Fruit fly (Drosophila melanogaster) whole organism, embryonic: ENCODE measurements around the gene clumsy.

Experiments used
- CG11093 ChIP-seq: fragments of 200-800 bp; sonication (Bioruptor generic); IDR thresholded peaks from 3 replicates; pipeline ENCODE4 v1.3.6; 2022; ENCODE audit warnings: missing biosample characterization, missing genetic modification characterization
- CG11398 ChIP-seq: fragments of 200-800 bp; sonication (Bioruptor generic); optimal IDR thresholded peaks from 2 replicates; lab custom pipeline; 2016; ENCODE audit warnings: missing biosample characterization, missing genetic modification characterization
- CG11504 ChIP-seq: fragments of 200-800 bp; sonication (Bioruptor generic); optimal IDR thresholded peaks from 3 replicates; lab custom pipeline; 2019; ENCODE audit warnings: missing biosample characterization, mild to moderate bottlenecking, missing genetic modification characterization, moderate library complexity
- CG12219 ChIP-seq: fragments of 200-800 bp; sonication (Bioruptor generic); optimal IDR thresholded peaks from 3 replicates; lab custom pipeline; 2018; ENCODE audit warnings: missing biosample characterization, mild to moderate bottlenecking, missing genetic modification characterization
- CG12236 ChIP-seq: fragments of 200-800 bp; sonication (Bioruptor generic); optimal IDR thresholded peaks from 2 replicates; lab custom pipeline; 2016; ENCODE audit warnings: missing biosample characterization, missing genetic modification characterization
- CG1233 ChIP-seq: fragments of 200-800 bp; sonication (Bioruptor generic); optimal IDR thresholded peaks from 4 replicates; lab custom pipeline; 2018; ENCODE audit warnings: missing biosample characterization, mild to moderate bottlenecking, missing genetic modification characterization
- CG12659 ChIP-seq: fragments of 200-800 bp; sonication (Bioruptor generic); optimal IDR thresholded peaks from 3 replicates; lab custom pipeline; 2017; ENCODE audit warnings: mild to moderate bottlenecking, missing biosample characterization, missing genetic modification reagents, missing genetic modification characterization
- CG13296 ChIP-seq: fragments of 200-800 bp; sonication (Bioruptor generic); optimal IDR thresholded peaks from 3 replicates; lab custom pipeline; 2018; ENCODE audit warnings: missing biosample characterization, mild to moderate bottlenecking, missing genetic modification characterization
- CG13624 ChIP-seq: fragments of 200-800 bp; sonication (Bioruptor generic); optimal IDR thresholded peaks from 2 replicates; lab custom pipeline; 2016; ENCODE audit warnings: missing biosample characterization, missing genetic modification characterization
- CG16815 ChIP-seq: fragments of 200-800 bp; sonication (Bioruptor generic); optimal IDR thresholded peaks from 3 replicates; lab custom pipeline; 2017; ENCODE audit warnings: missing biosample characterization, mild to moderate bottlenecking, missing genetic modification characterization
- CG30431 ChIP-seq: fragments of 200-800 bp; sonication (Bioruptor generic); optimal IDR thresholded peaks from 2 replicates; lab custom pipeline; 2017; ENCODE audit warnings: missing biosample characterization, missing genetic modification characterization
- CG3065 ChIP-seq: fragments of 200-800 bp; sonication (Bioruptor generic); optimal IDR thresholded peaks from 2 replicates; lab custom pipeline; 2016; ENCODE audit warnings: missing biosample characterization, missing genetic modification characterization
- CG31441 ChIP-seq: fragments of 200-800 bp; sonication (Bioruptor generic); IDR thresholded peaks from 2 replicates; pipeline ENCODE4 v1.3.6; 2022; ENCODE audit warnings: missing biosample characterization, missing genetic modification characterization
- CG3838 ChIP-seq: fragments of 200-800 bp; sonication (Bioruptor generic); optimal IDR thresholded peaks from 3 replicates; lab custom pipeline; 2016; ENCODE audit warnings: missing biosample characterization, missing genetic modification characterization
- CG4360 ChIP-seq: fragments of 200-800 bp; sonication (Bioruptor generic); IDR thresholded peaks from 2 replicates; pipeline ENCODE4 v1.3.6; 2022; ENCODE audit warnings: missing biosample characterization, missing genetic modification characterization
- CG6854 ChIP-seq: fragments of 200-800 bp; sonication (Bioruptor generic); optimal IDR thresholded peaks from 3 replicates; lab custom pipeline; 2017; ENCODE audit warnings: missing biosample characterization, mild to moderate bottlenecking, missing genetic modification characterization
- CG7556 ChIP-seq: fragments of 200-800 bp; sonication (Bioruptor generic); optimal IDR thresholded peaks from 2 replicates; lab custom pipeline; 2017; ENCODE audit warnings: missing biosample characterization, mild to moderate bottlenecking, missing genetic modification characterization
- CG9727 ChIP-seq: fragments of 200-800 bp; sonication (Bioruptor generic); optimal IDR thresholded peaks from 3 replicates; lab custom pipeline; 2017; ENCODE audit warnings: missing biosample characterization, mild to moderate bottlenecking, missing genetic modification characterization
- E2f1 ChIP-seq: fragments of 200-800 bp; sonication (Bioruptor generic); IDR thresholded peaks from 2 replicates; pipeline ENCODE4 v1.3.6; 2022; ENCODE audit warnings: missing biosample characterization, missing genetic modification characterization
- HLH4C ChIP-seq: fragments of 200-800 bp; sonication (Bioruptor generic); IDR thresholded peaks from 3 replicates; pipeline ENCODE4 v1.3.6; 2022; ENCODE audit warnings: missing biosample characterization, missing genetic modification characterization; ENCODE audit not compliant: partially characterized antibody
- Lhr ChIP-seq: fragments of 200-800 bp; sonication (Bioruptor generic); optimal IDR thresholded peaks from 3 replicates; lab custom pipeline; 2017; ENCODE audit warnings: mild to moderate bottlenecking, missing biosample characterization, missing genetic modification reagents, missing genetic modification characterization
- Mrtf ChIP-seq: fragments of 200-800 bp; sonication (Bioruptor generic); IDR thresholded peaks from 3 replicates; pipeline ENCODE4 v1.3.6; 2022; ENCODE audit warnings: missing biosample characterization, missing genetic modification characterization
- Oaz ChIP-seq: fragments of 200-800 bp; sonication (Bioruptor generic); IDR thresholded peaks from 2 replicates; pipeline ENCODE4 v1.3.6; 2022; ENCODE audit warnings: missing biosample characterization, missing genetic modification characterization
- Sox102F ChIP-seq: fragments of 200-800 bp; sonication (Bioruptor generic); optimal IDR thresholded peaks from 2 replicates; lab custom pipeline; 2018; ENCODE audit warnings: missing biosample characterization, mild to moderate bottlenecking, missing genetic modification characterization, moderate library complexity
- YL-1 ChIP-seq: fragments of 200-800 bp; sonication (Bioruptor generic); optimal IDR thresholded peaks from 3 replicates; lab custom pipeline; 2017; ENCODE audit warnings: missing biosample characterization, mild to moderate bottlenecking, missing genetic modification characterization
- bab2 ChIP-seq: fragments of 200-800 bp; sonication (Bioruptor generic); optimal IDR thresholded peaks from 2 replicates; lab custom pipeline; 2016; ENCODE audit warnings: missing biosample characterization, missing genetic modification characterization
- cas ChIP-seq: fragments of 200-800 bp; sonication (Bioruptor generic); IDR thresholded peaks from 2 replicates; pipeline ENCODE4 v1.3.6; 2022; ENCODE audit warnings: missing biosample characterization, missing genetic modification characterization
- ci ChIP-seq: fragments of 200-800 bp; sonication (Bioruptor generic); IDR thresholded peaks from 3 replicates; pipeline ENCODE4 v1.3.6; 2022; ENCODE audit warnings: missing biosample characterization, missing genetic modification characterization
- corto ChIP-seq: fragments of 200-800 bp; sonication (Bioruptor generic); optimal IDR thresholded peaks from 2 replicates; lab custom pipeline; 2016; ENCODE audit warnings: missing biosample characterization, mild to moderate bottlenecking, missing genetic modification characterization, moderate library complexity
- crc ChIP-seq: fragments of 200-800 bp; sonication (Bioruptor generic); optimal IDR thresholded peaks from 2 replicates; lab custom pipeline; 2016; ENCODE audit warnings: missing biosample characterization, missing genetic modification characterization
- croc ChIP-seq: fragments of 200-800 bp; sonication (Bioruptor generic); conservative IDR thresholded peaks from 3 replicates; pipeline ENCODE4 v1.3.6; 2022; ENCODE audit warnings: missing biosample characterization, missing genetic modification characterization
- crol ChIP-seq: fragments of 200-800 bp; sonication (Bioruptor generic); IDR thresholded peaks from 2 replicates; pipeline ENCODE4 v1.3.6; 2022; ENCODE audit warnings: missing biosample characterization, missing genetic modification characterization
- dan ChIP-seq: fragments of 200-800 bp; sonication (Bioruptor generic); IDR thresholded peaks from 2 replicates; pipeline ENCODE4 v1.3.6; 2022; ENCODE audit warnings: missing biosample characterization, missing genetic modification characterization
- fd96Cb ChIP-seq: fragments of 200-800 bp; sonication (Bioruptor generic); optimal IDR thresholded peaks from 2 replicates; lab custom pipeline; 2018; ENCODE audit warnings: missing biosample characterization, mild to moderate bottlenecking, missing genetic modification characterization, moderate library complexity
- ftz-f1 ChIP-seq: fragments of 200-800 bp; sonication (Bioruptor generic); optimal IDR thresholded peaks from 2 replicates; lab custom pipeline; 2016; ENCODE audit warnings: missing biosample characterization, missing genetic modification characterization
- gem ChIP-seq: fragments of 200-800 bp; sonication (Bioruptor generic); optimal IDR thresholded peaks from 2 replicates; lab custom pipeline; 2019; ENCODE audit warnings: missing biosample characterization, mild to moderate bottlenecking, missing genetic modification characterization, moderate library complexity
- hth ChIP-seq: fragments of >200 bp; optimal IDR thresholded peaks from 2 replicates; lab custom pipeline; 2017; ENCODE audit warnings: inconsistent platforms
- lilli ChIP-seq: fragments of 200-800 bp; sonication (Bioruptor generic); optimal IDR thresholded peaks from 3 replicates; lab custom pipeline; 2016; ENCODE audit warnings: missing biosample characterization, missing genetic modification characterization
- nerfin-2 ChIP-seq: fragments of 200-800 bp; sonication (Bioruptor generic); IDR thresholded peaks from 2 replicates; pipeline ENCODE4 v1.3.6; 2022; ENCODE audit warnings: missing biosample characterization, missing genetic modification characterization; ENCODE audit not compliant: partially characterized antibody
- peb ChIP-seq: fragments of 200-800 bp; sonication (Bioruptor generic); IDR thresholded peaks from 2 replicates; pipeline ENCODE4 v1.3.6; 2022; ENCODE audit warnings: missing biosample characterization, missing genetic modification characterization
- pnt ChIP-seq: fragments of 200-800 bp; sonication (Bioruptor generic); optimal IDR thresholded peaks from 3 replicates; lab custom pipeline; 2016; ENCODE audit warnings: missing biosample characterization, missing genetic modification characterization
- pzg ChIP-seq: fragments of 200-800 bp; sonication (Bioruptor generic); optimal IDR thresholded peaks from 3 replicates; lab custom pipeline; 2018; ENCODE audit warnings: missing biosample characterization, mild to moderate bottlenecking, missing genetic modification characterization, moderate library complexity
- rib ChIP-seq: fragments of 200-800 bp; sonication (Bioruptor generic); IDR thresholded peaks from 2 replicates; pipeline ENCODE4 v1.3.6; 2022; ENCODE audit warnings: missing biosample characterization, missing genetic modification characterization
- row ChIP-seq: fragments of 200-800 bp; sonication (Bioruptor generic); IDR thresholded peaks from 3 replicates; pipeline ENCODE4 v1.3.6; 2022; ENCODE audit warnings: missing biosample characterization, missing genetic modification characterization
- sc ChIP-seq, 3 experiments: fragments of >200 bp in 2 of 3; fragments of 200-800 bp in 1 of 3; sonication (Bioruptor generic) in 1 of 3; optimal IDR thresholded peaks; 2 replicates in 2 of 3; 3 replicates in 1 of 3; lab custom pipeline; 2017; ENCODE audit warnings: mild to moderate bottlenecking in 1 of 3, missing biosample characterization in 1 of 3, missing genetic modification characterization in 1 of 3, missing genetic modification reagents in 1 of 3
- sqz ChIP-seq: fragments of 200-800 bp; sonication (Bioruptor generic); optimal IDR thresholded peaks from 3 replicates; lab custom pipeline; 2018; ENCODE audit warnings: missing biosample characterization, mild to moderate bottlenecking, missing genetic modification characterization
- ssp ChIP-seq: fragments of 200-800 bp; sonication (Bioruptor generic); IDR thresholded peaks from 2 replicates; pipeline ENCODE4 v1.3.6; 2022; ENCODE audit warnings: missing biosample characterization, missing genetic modification characterization
- tna ChIP-seq: fragments of 200-800 bp; sonication (Bioruptor generic); IDR thresholded peaks from 2 replicates; pipeline ENCODE4 v1.3.6; 2022; ENCODE audit warnings: missing biosample characterization, missing genetic modification characterization; ENCODE audit not compliant: partially characterized antibody
- usp ChIP-seq: fragments of >200 bp; optimal IDR thresholded peaks from 2 replicates; lab custom pipeline; 2017; ENCODE audit warnings: missing biosample characterization, missing genetic modification characterization
- vvl ChIP-seq: fragments of 200-800 bp; sonication (Bioruptor generic); IDR thresholded peaks from 2 replicates; pipeline ENCODE4 v1.3.6; 2022; ENCODE audit warnings: missing biosample characterization, missing genetic modification characterization
- zen ChIP-seq: fragments of 200-800 bp; sonication (Bioruptor generic); optimal IDR thresholded peaks from 3 replicates; lab custom pipeline; 2018; ENCODE audit warnings: missing biosample characterization, mild to moderate bottlenecking, missing genetic modification characterization, moderate library complexity
- zfh2 ChIP-seq: fragments of 200-800 bp; sonication (Bioruptor generic); optimal IDR thresholded peaks from 2 replicates; lab custom pipeline; 2016; ENCODE audit warnings: missing biosample characterization, missing genetic modification characterization

The clumsy gene

DNA sequence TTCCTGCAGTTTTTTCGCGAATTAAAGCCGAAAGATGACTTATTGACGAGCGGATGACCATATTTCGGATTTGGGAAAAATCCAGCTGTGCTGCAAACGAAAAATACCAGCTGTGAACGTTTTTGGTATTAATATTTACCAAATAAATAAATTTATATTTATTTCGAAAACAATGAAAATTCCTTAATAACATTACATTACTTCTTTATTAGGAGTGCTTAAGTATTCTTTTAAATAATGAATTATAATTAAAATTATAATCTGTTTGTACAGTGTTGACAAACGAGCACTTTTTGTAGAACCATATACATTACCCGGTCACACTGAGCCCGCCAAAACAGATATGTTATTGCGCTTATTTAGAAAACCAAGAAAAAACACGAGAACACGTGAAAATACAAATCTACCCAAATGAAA lies 26.7 kb upstream of the clumsy start, which contains the start of the genes bur and Mcm10:
bur (minus strand) TSS at position 69 of the 417 bp plus-strand sequence.
Mcm10 (plus strand) TSS at position 319 of the 417 bp plus-strand sequence.
- no peak for TF ChIP-seq ci (GFP tag; lab: Robert Waterston, UW)
- no peak for TF ChIP-seq croc (GFP tag; lab: Robert Waterston, UW)
- TF ChIP-seq CG30431 (GFP tag; lab: Kevin White, UChicago) = no peak
- TF ChIP-seq ssp (GFP tag; lab: Robert Waterston, UW) = no peak
- no peak for TF ChIP-seq cas (GFP tag; lab: Robert Waterston, UW)
- no peak for TF ChIP-seq pnt (GFP tag; lab: Kevin White, UChicago)
- no peak for TF ChIP-seq HLH4C (GFP tag; lab: Robert Waterston, UW)
- TF ChIP-seq hth = no peak
- no peak for TF ChIP-seq CG16815
- TF ChIP-seq pzg (GFP tag; lab: Kevin White, UChicago) = peak; percentile 59
- no peak for TF ChIP-seq vvl
- no peak for TF ChIP-seq CG11504 (tag; lab: Kevin White, UChicago)
- TF ChIP-seq YL-1 = peak; percentile 26
- peak; percentile 65 for TF ChIP-seq CG12659 (GFP tag; lab: Kevin White, UChicago)
- TF ChIP-seq CG11398 (GFP tag; lab: Kevin White, UChicago) = no peak
- TF ChIP-seq zfh2 = no peak
- TF ChIP-seq crol (GFP tag; lab: Robert Waterston, UW) = no peak
- TF ChIP-seq CG12236 (GFP tag; lab: Kevin White, UChicago) = no peak
- no peak for TF ChIP-seq sqz
- TF ChIP-seq CG11093 (GFP tag; lab: Robert Waterston, UW) = no peak
- TF ChIP-seq gem (tag; lab: Kevin White, UChicago) = no peak
- no peak for TF ChIP-seq nerfin-2 (GFP tag; lab: Robert Waterston, UW)
- TF ChIP-seq usp = no peak
- TF ChIP-seq CG9727 = no peak
- TF ChIP-seq CG4360 = no peak
- no peak for TF ChIP-seq sc (optimal IDR thresholded peaks at IDR 0.05; lab: Kevin White, UChicago)
- no peak for TF ChIP-seq sc (GFP tag; optimal IDR thresholded peaks at IDR 0.05; lab: Kevin White, UChicago)
- TF ChIP-seq CG3065 (GFP tag; lab: Kevin White, UChicago) = no peak
- no peak for TF ChIP-seq CG12219 (GFP tag; lab: Kevin White, UChicago)
- TF ChIP-seq CG7556 (GFP tag; lab: Kevin White, UChicago) = no peak
- no peak for TF ChIP-seq fd96Cb
- no peak for TF ChIP-seq CG13296 (GFP tag; lab: Kevin White, UChicago)
- TF ChIP-seq peb (GFP tag; lab: Robert Waterston, UW) = no peak
- peak; percentile 41; the same call in 1 of the 2 replicates for TF ChIP-seq E2f1 (GFP tag; lab: Robert Waterston, UW)
- TF ChIP-seq corto (GFP tag; lab: Kevin White, UChicago) = no peak
- no peak for TF ChIP-seq CG31441 (GFP tag; lab: Robert Waterston, UW)
- TF ChIP-seq ftz-f1 (GFP tag; lab: Kevin White, UChicago) = no peak
- TF ChIP-seq CG1233 = no peak
- no peak for TF ChIP-seq bab2 (GFP tag; lab: Kevin White, UChicago)
- no peak for TF ChIP-seq Mrtf
- TF ChIP-seq dan (GFP tag; lab: Robert Waterston, UW) = no peak
- TF ChIP-seq CG3838 (GFP tag; lab: Kevin White, UChicago) = no peak
- no peak for TF ChIP-seq row (GFP tag; lab: Robert Waterston, UW)
- TF ChIP-seq crc = no peak
- no peak for TF ChIP-seq Sox102F
- peak; percentile 62 for TF ChIP-seq Lhr (GFP tag; lab: Kevin White, UChicago)
- no peak for TF ChIP-seq rib
- no peak for TF ChIP-seq lilli (GFP tag; lab: Kevin White, UChicago)
- no peak for TF ChIP-seq CG13624 (GFP tag; lab: Kevin White, UChicago)
- TF ChIP-seq tna = no peak
- TF ChIP-seq Oaz (GFP tag; lab: Robert Waterston, UW) = no peak
- peak; percentile 53 for TF ChIP-seq zen (tag; lab: Kevin White, UChicago)
- TF ChIP-seq CG6854 (GFP tag; lab: Kevin White, UChicago) = no peak
